Worm (Caenorhabditis elegans) whole organism, L1 larva: ENCODE data around the gene F10C2.7.

Source experiments
- ceh-82 ChIP-seq, 3 experiments: fragments of 150-350 bp in 1 of 3; sonication (generic microtip) in 2 of 3; optimal IDR thresholded peaks; 2 replicates each; lab custom pipeline; 2014 to 2017; ENCODE audit warnings: missing biosample characterization in 3 of 3, missing genetic modification characterization in 3 of 3
- egl-13 ChIP-seq: sonication (generic microtip); optimal IDR thresholded peaks from 2 replicates; lab custom pipeline; 2016; ENCODE audit warnings: missing genotype, missing genetic modification reagents, missing genetic modification characterization, missing compliant biosample characterization
- elt-3 ChIP-seq, 6 experiments: fragments of 150-350 bp in 1 of 6; sonication (generic microtip); optimal IDR thresholded peaks; 2 replicates each; lab custom pipeline; 2017 to 2018; ENCODE audit warnings: missing biosample characterization in 6 of 6, missing genetic modification characterization in 6 of 6, inconsistent platforms in 1 of 6
- ets-5 ChIP-seq: fragments of 200-800 bp; sonication (Bioruptor generic); IDR thresholded peaks from 2 replicates; pipeline ENCODE4 v1.3.6; 2022; ENCODE audit warnings: missing genetic modification characterization, missing compliant biosample characterization
- lsy-2 ChIP-seq, 2 experiments: fragments of 150-350 bp; optimal IDR thresholded peaks; 2 replicates each; lab custom pipeline; 2014; ENCODE audit warnings: missing biosample characterization in 2 of 2, missing genetic modification characterization in 2 of 2
- nhr-19 ChIP-seq: fragments of 200-800 bp; sonication (Bioruptor generic); conservative IDR thresholded peaks from 2 replicates; pipeline ENCODE4 v1.3.6; 2022; ENCODE audit warnings: missing genetic modification characterization, missing compliant biosample characterization
- nhr-77 ChIP-seq: fragments of 150-350 bp; optimal IDR thresholded peaks from 2 replicates; lab custom pipeline; 2014; ENCODE audit warnings: missing biosample characterization, missing genetic modification characterization
- skn-1 ChIP-seq: fragments of 150-350 bp; optimal IDR thresholded peaks from 2 replicates; lab custom pipeline; 2014; ENCODE audit warnings: missing biosample characterization, missing genetic modification characterization
- tbx-2 ChIP-seq: sonication (generic microtip); optimal IDR thresholded peaks from 2 replicates; lab custom pipeline; 2016; ENCODE audit warnings: missing genetic modification characterization, missing compliant biosample characterization
- tlp-1 ChIP-seq: fragments of 150-350 bp; optimal IDR thresholded peaks from 2 replicates; lab custom pipeline; 2014; ENCODE audit warnings: missing biosample characterization, missing genetic modification characterization
- unc-86 ChIP-seq: sonication (generic microtip); optimal IDR thresholded peaks from 2 replicates; lab custom pipeline; 2016; ENCODE audit warnings: missing genetic modification characterization, missing compliant biosample characterization
- ztf-4 ChIP-seq: fragments of 150-350 bp; optimal IDR thresholded peaks from 2 replicates; lab custom pipeline; 2014; ENCODE audit warnings: missing biosample characterization, missing genetic modification characterization

ce11 chrV:12033841-12034240 lies 19.9 kb upstream of the F10C2.7 start:
- TF ChIP-seq tbx-2 (tag; lab: Kevin White, UChicago) (no peak), ets-5 (GFP tag; lab: Robert Waterston, UW) (no peak), egl-13 (no peak), ztf-4 (tag; lab: Kevin White, UChicago) (no peak), nhr-19 (no peak), unc-86 (tag; lab: Kevin White, UChicago) (no peak), lsy-2 (tag; optimal IDR thresholded peaks at IDR 0.05; lab: Kevin White, UChicago) (no peak), skn-1 (tag; lab: Kevin White, UChicago) (no peak), ceh-82 (tag; optimal IDR thresholded peaks at IDR 0.05; lab: Kevin White, UChicago) (no peak), nhr-77 (no peak), tlp-1 (no peak), elt-3 (tag; optimal IDR thresholded peaks at IDR 0.05; lab: Kevin White, UChicago) (no peak)
